Worm (Caenorhabditis elegans) whole organism, L4/young adult: ENCODE data around the gene F23B12.1.

Experiments
- W03F9.2 ChIP-seq: fragments of 150-350 bp; optimal IDR thresholded peaks from 2 replicates; lab custom pipeline; 2014; ENCODE audit warnings: missing biosample characterization, missing genetic modification characterization
- dao-5 ChIP-seq: sonication (generic microtip); optimal IDR thresholded peaks from 2 replicates; lab custom pipeline; 2016; ENCODE audit warnings: missing genotype, missing genetic modification characterization, moderate library complexity, missing compliant biosample characterization
- him-1 ChIP-seq: sonication (generic microtip); optimal IDR thresholded peaks from 2 replicates; lab custom pipeline; 2016; ENCODE audit warnings: missing genotype, missing genetic modification reagents, missing genetic modification characterization, missing compliant biosample characterization

ce11 chrV:14428865-14429264 is at the start of gene F23B12.1:
- TF ChIP-seq W03F9.2 (no peak), dao-5 (tag; lab: Kevin White, UChicago) (no peak), him-1 (tag; lab: Kevin White, UChicago) (no peak)
